Fruit fly (Drosophila melanogaster) whole organism, embryonic: ENCODE results near the gene CG6659.

ENCODE experiments used
- CG5245 ChIP-seq: fragments of 200-800 bp; sonication (Bioruptor generic); optimal IDR thresholded peaks from 3 replicates; lab custom pipeline; 2016; ENCODE audit warnings: missing biosample characterization, missing genetic modification characterization
- Nf-YB ChIP-seq: fragments of 200-800 bp; sonication (Bioruptor generic); optimal IDR thresholded peaks from 3 replicates; lab custom pipeline; 2019; ENCODE audit warnings: missing biosample characterization, mild to moderate bottlenecking, missing genetic modification characterization, moderate library complexity
- crol ChIP-seq: fragments of 200-800 bp; sonication (Bioruptor generic); IDR thresholded peaks from 2 replicates; pipeline ENCODE4 v1.3.6; 2022; ENCODE audit warnings: missing biosample characterization, missing genetic modification characterization
- eve ChIP-seq, 2 experiments: fragments of >200 bp; optimal IDR thresholded peaks; 2 replicates each; lab custom pipeline; 2017; ENCODE audit warnings: missing biosample characterization in 2 of 2, missing genetic modification characterization in 2 of 2
- so ChIP-seq: fragments of 200-800 bp; sonication (Bioruptor generic); IDR thresholded peaks from 3 replicates; pipeline ENCODE4 v1.3.6; 2022; ENCODE audit warnings: missing biosample characterization, missing genetic modification characterization

DNA sequence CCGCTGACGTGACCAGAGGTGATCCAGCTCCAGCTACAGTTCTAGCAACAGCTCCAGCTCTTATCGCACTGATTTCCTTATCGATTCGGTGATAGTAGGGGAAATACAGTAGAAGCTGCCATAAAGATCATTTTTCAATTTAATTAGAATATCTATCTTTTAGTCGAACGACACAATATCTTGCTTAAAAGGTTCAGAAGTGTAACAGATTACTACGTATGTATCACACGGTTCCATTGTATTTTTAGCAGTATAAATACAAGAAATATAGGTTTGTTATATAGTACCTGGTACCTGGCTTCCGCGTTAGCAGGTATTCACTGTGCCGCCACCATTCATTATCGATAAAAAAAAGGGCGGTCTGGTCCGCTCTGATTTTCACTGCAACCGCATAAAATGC, 12.2 kb downstream of the CG6659 start:
- TF ChIP-seq crol (GFP tag; lab: Robert Waterston, UW) (no peak), CG5245 (peak; percentile 74), so (GFP tag; lab: Robert Waterston, UW) (no peak; the same call in 2 of the 3 replicates), Nf-YB (GFP tag; lab: Kevin White, UChicago) (peak; percentile 60), eve (GFP tag; optimal IDR thresholded peaks at IDR 0.05; lab: Kevin White, UChicago) (no peak)
